Worm (Caenorhabditis elegans) whole organism, L3 larva: ENCODE data around the gene F16F9.3.

Source experiments
- ceh-28 ChIP-seq: fragments of 150-350 bp; optimal IDR thresholded peaks from 2 replicates; lab custom pipeline; 2014; ENCODE audit warnings: missing biosample characterization, missing genetic modification reagents, missing genetic modification characterization
- egl-27 ChIP-seq: sonication (generic microtip); optimal IDR thresholded peaks from 4 replicates; lab custom pipeline; 2017; ENCODE audit warnings: missing biosample characterization, missing genetic modification reagents, missing genetic modification characterization
- elt-2 ChIP-seq: sonication (generic microtip); optimal IDR thresholded peaks from 2 replicates; lab custom pipeline; 2016; ENCODE audit warnings: missing genetic modification reagents, mild to moderate bottlenecking, missing genetic modification characterization, missing compliant biosample characterization
- pha-4 ChIP-seq: fragments of 150-350 bp; optimal IDR thresholded peaks from 2 replicates; lab custom pipeline; 2014; ENCODE audit warnings: missing biosample characterization, missing genetic modification reagents, missing genetic modification characterization

DNA sequence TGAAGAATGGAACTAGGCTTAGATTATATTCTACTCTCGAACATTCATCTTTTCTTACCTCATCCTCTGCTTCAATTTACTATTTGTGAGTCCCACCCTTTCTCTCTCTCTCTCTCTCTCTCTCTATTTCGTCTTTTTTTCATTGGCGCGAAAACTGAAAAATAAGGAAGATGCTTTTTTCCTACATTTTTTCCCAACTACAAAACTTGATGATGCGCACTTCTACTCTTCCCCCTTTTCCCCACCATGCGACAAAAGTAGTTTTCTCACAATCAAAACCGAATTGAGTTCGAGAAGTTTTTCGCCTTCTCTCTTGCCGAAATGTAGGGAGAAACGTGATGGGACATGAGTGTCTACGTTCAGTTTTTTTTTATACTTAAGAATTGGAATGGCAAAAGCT, 32.5 kb downstream of the F16F9.3 start:
- no peak for TF ChIP-seq elt-2 (tag; lab: Kevin White, UChicago)
- no peak for TF ChIP-seq egl-27 (tag; lab: Kevin White, UChicago)
- TF ChIP-seq ceh-28 (tag; lab: Kevin White, UChicago) = no peak
- no peak for TF ChIP-seq pha-4
